Worm (Caenorhabditis elegans) whole organism, L4 larva: ENCODE results near the gene Y17D7B.10.
"Not testable (repeated sequence)": the region's sequence is repeated elsewhere in the genome, so short reads cannot be mapped to it uniquely, and the experiment has no call there.

Experiments
- aly-2 ChIP-seq: sonication (generic microtip); optimal IDR thresholded peaks from 2 replicates; lab custom pipeline; 2018; ENCODE audit warnings: missing biosample characterization, missing genetic modification characterization
- ama-1 ChIP-seq: fragments of 150-350 bp; optimal IDR thresholded peaks from 2 replicates; lab custom pipeline; 2014; ENCODE audit warnings: inconsistent platforms, mixed read lengths
- ceh-28 ChIP-seq: fragments of 150-350 bp; optimal IDR thresholded peaks from 2 replicates; lab custom pipeline; 2014; ENCODE audit warnings: missing biosample characterization, missing genetic modification reagents, missing genetic modification characterization
- dmd-6 ChIP-seq: fragments of 200-800 bp; sonication (Bioruptor generic); IDR thresholded peaks from 2 replicates; pipeline ENCODE4 v1.3.6; 2022; ENCODE audit warnings: missing genetic modification reagents, missing genetic modification characterization, missing compliant biosample characterization
- dve-1 ChIP-seq: sonication (generic microtip); optimal IDR thresholded peaks from 2 replicates; lab custom pipeline; 2017; ENCODE audit warnings: antibody characterized with exemption, mild to moderate bottlenecking, missing genetic modification characterization, missing compliant biosample characterization; ENCODE audit not compliant: insufficient read depth
- egl-27 ChIP-seq: sonication (generic microtip); optimal IDR thresholded peaks from 3 replicates; lab custom pipeline; 2017; ENCODE audit warnings: missing biosample characterization, missing genetic modification reagents, missing genetic modification characterization
- gei-8 ChIP-seq: fragments of 200-800 bp; sonication (Bioruptor generic); optimal IDR thresholded peaks from 2 replicates; lab custom pipeline; 2018; ENCODE audit warnings: mild to moderate bottlenecking, missing genetic modification characterization, missing compliant biosample characterization
- lin-1 ChIP-seq: fragments of 200-800 bp; sonication (Bioruptor generic); IDR thresholded peaks from 2 replicates; pipeline ENCODE4 v1.3.6; 2022; ENCODE audit warnings: missing genetic modification reagents, missing genetic modification characterization, missing compliant biosample characterization
- lin-29 ChIP-seq: fragments of 200-800 bp; sonication (Bioruptor generic); IDR thresholded peaks from 2 replicates; pipeline ENCODE4 v1.3.6; 2022; ENCODE audit warnings: missing genetic modification reagents, missing genetic modification characterization, missing compliant biosample characterization
- mep-1 ChIP-seq: fragments of 150-350 bp; sonication (generic microtip); optimal IDR thresholded peaks from 3 replicates; lab custom pipeline; 2014; ENCODE audit warnings: missing biosample characterization, missing genetic modification characterization
- nhr-11 ChIP-seq: fragments of 150-350 bp; optimal IDR thresholded peaks from 2 replicates; lab custom pipeline; 2014; ENCODE audit warnings: missing biosample characterization, missing genetic modification characterization

DNA sequence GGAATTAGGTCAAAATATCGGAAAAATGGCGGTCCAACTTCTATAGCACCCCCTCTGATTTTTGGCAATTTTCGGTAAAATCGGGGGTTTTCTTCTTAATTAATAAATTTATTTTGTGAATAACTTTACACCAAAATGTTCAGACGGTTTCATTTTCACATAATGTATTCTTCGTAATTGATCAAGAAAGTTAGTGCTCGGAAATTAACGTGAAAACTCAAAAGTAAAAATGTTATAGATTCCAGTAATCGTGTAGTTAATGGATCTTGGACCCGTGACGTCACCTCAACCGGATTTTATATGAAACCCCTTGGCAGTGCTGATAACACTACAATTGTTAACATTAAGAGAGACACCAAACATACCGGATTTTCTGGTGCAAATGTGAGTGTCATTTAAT lies 21.5 kb upstream of the Y17D7B.10 start, which contains the start of gene F11D11.22:
- not testable (repeated sequence) for TF ChIP-seq aly-2 (tag; lab: Kevin White, UChicago); ceh-28; dmd-6 (GFP tag; lab: Robert Waterston, UW); ama-1 (lab: Kevin White, UChicago); lin-1 (GFP tag; lab: Robert Waterston, UW); lin-29 (GFP tag; lab: Robert Waterston, UW); gei-8 (GFP tag; lab: Kevin White, UChicago); dve-1 (tag; lab: Kevin White, UChicago); egl-27; nhr-11 (tag; lab: Kevin White, UChicago); mep-1 (tag; lab: Kevin White, UChicago)
